Worm (Caenorhabditis elegans): ENCODE data around the gene T23F11.2.
A peak's percentile ranks its signal among the peaks of the same experiment; 100 is the strongest.

The T23F11.2 gene

DNA sequence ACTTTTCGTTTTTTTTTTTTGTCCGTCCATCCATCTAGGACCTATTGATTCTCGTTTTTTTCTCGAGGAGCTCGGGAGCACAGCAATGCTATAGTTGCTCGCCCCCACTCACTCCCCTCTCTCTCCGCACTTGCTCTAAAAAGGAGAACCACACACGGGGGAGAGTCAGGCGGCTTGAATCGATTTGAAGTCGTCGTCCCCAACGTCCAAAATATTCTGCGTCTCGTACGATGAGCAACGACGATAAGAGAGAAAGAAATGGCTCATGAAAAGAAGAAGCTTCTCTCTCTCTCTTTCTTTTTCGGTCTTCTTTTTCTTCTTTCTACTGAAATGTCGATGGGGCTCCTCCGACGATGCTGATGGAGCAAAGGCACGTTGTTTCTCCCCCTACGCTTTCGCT is 1.1 kb upstream of the T23F11.2 start:
- no peak for TF ChIP-seq repo-1 (tag; optimal IDR thresholded peaks at IDR 0.05)
- TF ChIP-seq ceh-100 (GFP tag; IDR thresholded peaks at IDR 0.05): no peak
- no peak for TF ChIP-seq Y56A3A.18 (GFP tag; IDR thresholded peaks at IDR 0.05)
- TF ChIP-seq pbrm-1 (GFP tag; IDR thresholded peaks at IDR 0.05): no peak
- TF ChIP-seq ztf-22 (GFP tag; optimal IDR thresholded peaks at IDR 0.05): no peak
- TF ChIP-seq ztf-6 (GFP tag; IDR thresholded peaks at IDR 0.05): no peak
- 0 out of 2 replicates have a peak, but pooled peaks have one; percentile 25 for TF ChIP-seq ekl-4 (GFP tag; IDR thresholded peaks at IDR 0.05)
- no peak for TF ChIP-seq cebp-1 (GFP tag; IDR thresholded peaks at IDR 0.05)
- peak; percentile 39 for TF ChIP-seq cebp-1 (tag; optimal IDR thresholded peaks at IDR 0.05)
- TF ChIP-seq tbx-9 (tag; optimal IDR thresholded peaks at IDR 0.05; ENCODE audit: borderline replicate concordance): no peak
- peak; percentile 57 for TF ChIP-seq K12H6.12 (tag; optimal IDR thresholded peaks at IDR 0.05)
- TF ChIP-seq ceh-27 (GFP tag; optimal IDR thresholded peaks at IDR 0.05): peak; percentile 41
- TF ChIP-seq lsy-27 (tag; optimal IDR thresholded peaks at IDR 0.05; ENCODE audit: borderline replicate concordance, insufficient read depth): no peak
- no peak for TF ChIP-seq egl-18 (GFP tag; IDR thresholded peaks at IDR 0.05)
- no peak for TF ChIP-seq ccch-3 (GFP tag; optimal IDR thresholded peaks at IDR 0.05)
- TF ChIP-seq lin-40 (tag; optimal IDR thresholded peaks at IDR 0.05): peak; percentile 13
- no peak for TF ChIP-seq nfya-2 (GFP tag; IDR thresholded peaks at IDR 0.05)
- TF ChIP-seq hmg-20 (GFP tag; IDR thresholded peaks at IDR 0.05): no peak
- no peak for TF ChIP-seq B0261.1 (tag; optimal IDR thresholded peaks at IDR 0.05)
- TF ChIP-seq unc-130 (GFP tag; optimal IDR thresholded peaks at IDR 0.05): no peak
- no peak for TF ChIP-seq somi-1 (GFP tag; optimal IDR thresholded peaks at IDR 0.05)
- no peak for TF ChIP-seq athp-1 (tag; optimal IDR thresholded peaks at IDR 0.05)
- no peak for TF ChIP-seq F39B2.1 (GFP tag; IDR thresholded peaks at IDR 0.05)
- TF ChIP-seq Y53F4B.3 (GFP tag; IDR thresholded peaks at IDR 0.05): no peak
- no peak for TF ChIP-seq F57A8.1 (GFP tag; optimal IDR thresholded peaks at IDR 0.05)
- TF ChIP-seq mes-4 (tag; optimal IDR thresholded peaks at IDR 0.05): no peak
- TF ChIP-seq Y67H2A.10 (GFP tag; conservative IDR thresholded peaks at IDR 0.05): no peak
- TF ChIP-seq ceh-91 (GFP tag; IDR thresholded peaks at IDR 0.05): no peak
- no peak for TF ChIP-seq madf-8 (GFP tag; conservative IDR thresholded peaks at IDR 0.05)
- no peak for TF ChIP-seq hlh-26 (GFP tag; conservative IDR thresholded peaks at IDR 0.05)
- TF ChIP-seq mcd-1 (GFP tag; IDR thresholded peaks at IDR 0.05): peak; percentile 16; the same call in 1 of the 2 replicates
- no peak for TF ChIP-seq gei-17 (GFP tag; optimal IDR thresholded peaks at IDR 0.05)
- no peak for TF ChIP-seq egrh-3 (GFP tag; IDR thresholded peaks at IDR 0.05)
- no peak for TF ChIP-seq lir-1 (GFP tag; conservative IDR thresholded peaks at IDR 0.05)
- TF ChIP-seq cebp-2 (GFP tag; IDR thresholded peaks at IDR 0.05): no peak
- no peak for TF ChIP-seq madf-10 (tag; optimal IDR thresholded peaks at IDR 0.05)
- no peak for TF ChIP-seq ztf-18 (tag; optimal IDR thresholded peaks at IDR 0.05)
- no peak for TF ChIP-seq ztf-25 (GFP tag; IDR thresholded peaks at IDR 0.05)
- TF ChIP-seq aptf-3 (GFP tag; IDR thresholded peaks at IDR 0.05): no peak
- no peak for TF ChIP-seq sptf-2 (GFP tag; optimal IDR thresholded peaks at IDR 0.05)
- TF ChIP-seq lin-35 (GFP tag; optimal IDR thresholded peaks at IDR 0.05): peak in 1 of 3 experiments; percentile 51
- no peak for TF ChIP-seq lsl-1 (GFP tag; optimal IDR thresholded peaks at IDR 0.05)
- no peak for TF ChIP-seq nhr-120 (GFP tag; IDR thresholded peaks at IDR 0.05)
- no peak for TF ChIP-seq dox-1 (GFP tag; IDR thresholded peaks at IDR 0.05)
- no peak for TF ChIP-seq rcor-1 (GFP tag; IDR thresholded peaks at IDR 0.05)
- no peak for TF ChIP-seq nfyb-1 (GFP tag; IDR thresholded peaks at IDR 0.05)
